Fruit fly (Drosophila melanogaster) whole organism, prepupa: Measurements from ENCODE around the gene CG7179.

Experiments used
- Blimp-1 ChIP-seq: fragments of 200-800 bp; sonication (Bioruptor generic); optimal IDR thresholded peaks from 3 replicates; lab custom pipeline; 2017; ENCODE audit warnings: missing biosample characterization, missing genetic modification characterization, mild to moderate bottlenecking, moderate library complexity, missing genetic modification reagents
- CG15336 ChIP-seq: fragments of 200-800 bp; sonication (Bioruptor generic); IDR thresholded peaks from 2 replicates; pipeline ENCODE4 v1.3.6; 2022; ENCODE audit warnings: missing biosample characterization, missing genetic modification characterization
- CG16779 ChIP-seq: fragments of 200-800 bp; sonication (Bioruptor generic); optimal IDR thresholded peaks from 3 replicates; lab custom pipeline; 2017; ENCODE audit warnings: missing biosample characterization, mild to moderate bottlenecking, missing genetic modification characterization
- CG32006 ChIP-seq: fragments of 200-800 bp; sonication (Bioruptor generic); optimal IDR thresholded peaks from 3 replicates; lab custom pipeline; 2017; ENCODE audit warnings: missing biosample characterization, mild to moderate bottlenecking, missing genetic modification characterization
- CG6792 ChIP-seq: fragments of 200-800 bp; sonication (Bioruptor generic); optimal IDR thresholded peaks from 3 replicates; lab custom pipeline; 2016; ENCODE audit warnings: missing biosample characterization, missing genetic modification characterization
- Eip78C ChIP-seq: fragments of 200-800 bp; sonication (Bioruptor generic); peaks from one replicate; lab custom pipeline; 2016; ENCODE audit warnings: missing biosample characterization, missing genetic modification characterization
- Eip93F ChIP-seq: fragments of 200-800 bp; sonication (Bioruptor generic); optimal IDR thresholded peaks from 2 replicates; lab custom pipeline; 2016; ENCODE audit warnings: missing biosample characterization, mild to moderate bottlenecking, missing genetic modification characterization
- Hr39 ChIP-seq: fragments of 200-800 bp; sonication (Bioruptor generic); optimal IDR thresholded peaks from 2 replicates; lab custom pipeline; 2016; ENCODE audit warnings: missing biosample characterization, missing genetic modification characterization
- Hr4 ChIP-seq: fragments of 200-800 bp; sonication (Bioruptor generic); optimal IDR thresholded peaks from 3 replicates; lab custom pipeline; 2016; ENCODE audit warnings: missing biosample characterization, missing genetic modification characterization
- Lpt ChIP-seq: fragments of 200-800 bp; sonication (Bioruptor generic); optimal IDR thresholded peaks from 3 replicates; lab custom pipeline; 2016; ENCODE audit warnings: missing biosample characterization, missing genetic modification characterization
- fd59A ChIP-seq: fragments of 200-800 bp; sonication (Bioruptor generic); optimal IDR thresholded peaks from 2 replicates; lab custom pipeline; 2017; ENCODE audit warnings: missing biosample characterization, mild to moderate bottlenecking, missing genetic modification characterization, missing genetic modification reagents
- net ChIP-seq: fragments of 200-800 bp; sonication (Bioruptor generic); optimal IDR thresholded peaks from 3 replicates; lab custom pipeline; 2016; ENCODE audit warnings: missing biosample characterization, missing genetic modification characterization
- salr ChIP-seq, 2 experiments: fragments of 200-800 bp; sonication (Bioruptor generic); optimal IDR thresholded peaks; 3 replicates each; lab custom pipeline; 2016 to 2018; ENCODE audit warnings: missing biosample characterization in 2 of 2, missing genetic modification characterization in 2 of 2, mild to moderate bottlenecking in 1 of 2

DNA sequence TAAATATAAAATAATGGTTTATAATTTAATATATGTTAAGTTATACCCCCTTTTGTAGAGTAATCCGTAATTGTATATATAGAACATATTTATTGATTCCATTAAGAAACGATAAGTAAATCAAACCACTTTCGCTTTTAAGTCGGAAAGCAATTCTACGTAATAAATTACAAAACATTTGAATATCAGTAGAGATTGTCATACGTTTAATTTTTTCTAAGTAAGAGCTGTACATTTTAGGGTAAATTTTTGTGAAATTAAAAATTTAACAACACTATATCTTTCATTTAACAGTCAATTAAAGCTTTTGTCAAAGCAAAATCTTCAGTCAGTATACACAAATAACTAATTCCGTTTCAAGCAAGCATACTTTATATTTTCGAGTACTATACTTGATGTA, 24.0 kb downstream of the CG7179 start, which contains the start of gene CG46025:
- TF ChIP-seq net (GFP tag; lab: Kevin White, UChicago), result no peak
- no peak for TF ChIP-seq fd59A (GFP tag; lab: Kevin White, UChicago)
- no peak for TF ChIP-seq Hr4
- TF ChIP-seq Lpt, result no peak
- no peak for TF ChIP-seq Eip78C (GFP tag; lab: Kevin White, UChicago)
- TF ChIP-seq Blimp-1 (GFP tag; lab: Kevin White, UChicago), result no peak
- no peak for TF ChIP-seq CG6792 (GFP tag; lab: Kevin White, UChicago)
- no peak for TF ChIP-seq Hr39 (GFP tag; lab: Kevin White, UChicago)
- no peak for TF ChIP-seq CG15336 (GFP tag; lab: Robert Waterston, UW)
- TF ChIP-seq CG16779 (tag; lab: Kevin White, UChicago), result no peak
- TF ChIP-seq salr (GFP tag; optimal IDR thresholded peaks at IDR 0.05; lab: Kevin White, UChicago), result no peak
- no peak for TF ChIP-seq Eip93F (GFP tag; lab: Kevin White, UChicago)
- TF ChIP-seq CG32006 (GFP tag; lab: Kevin White, UChicago), result no peak
